Fruit fly (Drosophila melanogaster): Measurements from ENCODE around the gene mbf1.

The mbf1 gene

dm6 chr3L:16556523-16556922 lies 17.7 kb upstream of the mbf1 start, which contains the start of gene CG4229:
TSS of gene CG4229 (plus strand) at chr3L:16556823.
- TF ChIP-seq tgo (GFP tag; IDR thresholded peaks at IDR 0.05) = no peak
- no peak for TF ChIP-seq kah (GFP tag; optimal IDR thresholded peaks at IDR 0.05)
- TF ChIP-seq slp2 (GFP tag; optimal IDR thresholded peaks at IDR 0.05) = no peak
- no peak for TF ChIP-seq CG11398 (GFP tag; optimal IDR thresholded peaks at IDR 0.05)
- TF ChIP-seq pan (optimal IDR thresholded peaks at IDR 0.05) = no peak
- no peak for TF ChIP-seq pan (GFP tag; optimal IDR thresholded peaks at IDR 0.05 in 1 of 2, IDR thresholded peaks at IDR 0.05 in 1 of 2)
- no peak for TF ChIP-seq CG4404 (GFP tag; IDR thresholded peaks at IDR 0.05)
- TF ChIP-seq Dp (GFP tag; optimal IDR thresholded peaks at IDR 0.05) = no peak

dm6 chr3L:16563361-16563760 lies 10.9 kb upstream of the mbf1 start:
- no peak for TF ChIP-seq Rfx (GFP tag; IDR thresholded peaks at IDR 0.05)
- 0 out of 2 replicates have a peak, but pooled peaks have one; percentile 8 for TF ChIP-seq Scr (GFP tag; IDR thresholded peaks at IDR 0.05; ENCODE audit: partially characterized antibody)
- peak; percentile 1 for TF ChIP-seq unpg (GFP tag; optimal IDR thresholded peaks at IDR 0.05)
- no peak for TF ChIP-seq gsb-n (tag; optimal IDR thresholded peaks at IDR 0.05)
- TF ChIP-seq CG14965 (GFP tag; optimal IDR thresholded peaks at IDR 0.05; ENCODE audit: borderline replicate concordance) = no peak
- TF ChIP-seq oc (tag; optimal IDR thresholded peaks at IDR 0.05) = no peak
- no peak for TF ChIP-seq Oli (tag; optimal IDR thresholded peaks at IDR 0.05)
- peak; percentile 49; the same call in 1 of the 2 replicates for TF ChIP-seq CG32532 (GFP tag; IDR thresholded peaks at IDR 0.05)
- 0 out of 3 replicates have a peak, but pooled peaks have one; percentile 51 for TF ChIP-seq zfh1 (GFP tag; IDR thresholded peaks at IDR 0.05)
- TF ChIP-seq ERR (GFP tag; optimal IDR thresholded peaks at IDR 0.05) = no peak
- TF ChIP-seq chn (GFP tag; optimal IDR thresholded peaks at IDR 0.05) = no peak
- TF ChIP-seq CG30403 (GFP tag; optimal IDR thresholded peaks at IDR 0.05) = peak; percentile 23
- TF ChIP-seq HLH54F (GFP tag; optimal IDR thresholded peaks at IDR 0.05) = no peak
- TF ChIP-seq amos (GFP tag; IDR thresholded peaks at IDR 0.05; ENCODE audit: partially characterized antibody) = peak; percentile 54; the same call in 1 of the 2 replicates
- TF ChIP-seq CG17186 (GFP tag; optimal IDR thresholded peaks at IDR 0.05) = no peak
- TF ChIP-seq Dip2 (GFP tag; IDR thresholded peaks at IDR 0.05) = peak; percentile 94
- TF ChIP-seq Ets65A (GFP tag) = peak; percentile 15
- TF ChIP-seq sob (GFP tag; IDR thresholded peaks at IDR 0.05) = 0 out of 2 replicates have a peak, but pooled peaks have one; percentile 15
- TF ChIP-seq CG15073 (GFP tag; optimal IDR thresholded peaks at IDR 0.05) = no peak
- peak; percentile 83 for TF ChIP-seq Dp (GFP tag; optimal IDR thresholded peaks at IDR 0.05)
- peak; percentile 35 for TF ChIP-seq CG1603 (tag; optimal IDR thresholded peaks at IDR 0.05)
- TF ChIP-seq p53 (GFP tag; optimal IDR thresholded peaks at IDR 0.05) = no peak
- 0 out of 2 replicates have a peak, but pooled peaks have one; percentile 6 for TF ChIP-seq vvl (GFP tag; IDR thresholded peaks at IDR 0.05)
- peak; percentile 15 for TF ChIP-seq CG17829 (tag; optimal IDR thresholded peaks at IDR 0.05)
- TF ChIP-seq tin (GFP tag; optimal IDR thresholded peaks at IDR 0.05) = no peak
- peak; percentile 19 for TF ChIP-seq Lhr (GFP tag; optimal IDR thresholded peaks at IDR 0.05)
- no peak for TF ChIP-seq pzg (GFP tag; optimal IDR thresholded peaks at IDR 0.05)
- TF ChIP-seq bbx (GFP tag; IDR thresholded peaks at IDR 0.05; ENCODE audit: partially characterized antibody) = peak; percentile 33; the same call in 1 of the 2 replicates
- peak; percentile 96 for TF ChIP-seq CG4707 (GFP tag; optimal IDR thresholded peaks at IDR 0.05)
- TF ChIP-seq pan (optimal IDR thresholded peaks at IDR 0.05) = no peak
- TF ChIP-seq pan (GFP tag; optimal IDR thresholded peaks at IDR 0.05 in 1 of 2, IDR thresholded peaks at IDR 0.05 in 1 of 2) = peak in 1 of 2 experiments; percentile 28
- no peak for TF ChIP-seq HmgZ (tag; optimal IDR thresholded peaks at IDR 0.05)
- no peak for TF ChIP-seq YL-1 (GFP tag; optimal IDR thresholded peaks at IDR 0.05)
- TF ChIP-seq CG4404 (GFP tag; IDR thresholded peaks at IDR 0.05) = no peak
- peak; percentile 15; the same call in 1 of the 2 replicates for TF ChIP-seq Xrp1 (GFP tag; IDR thresholded peaks at IDR 0.05)
- TF ChIP-seq Blimp-1 (GFP tag; optimal IDR thresholded peaks at IDR 0.05) = no peak
- no peak for TF ChIP-seq CG2712 (tag; optimal IDR thresholded peaks at IDR 0.05)
- TF ChIP-seq ab (GFP tag; optimal IDR thresholded peaks at IDR 0.05) = no peak
- TF ChIP-seq CG9932 (GFP tag; IDR thresholded peaks at IDR 0.05) = peak; percentile 3; the same call in 1 of the 2 replicates
- no peak for TF ChIP-seq mld (GFP tag; IDR thresholded peaks at IDR 0.05; ENCODE audit: partially characterized antibody)
- 0 out of 2 replicates have a peak, but pooled peaks have one; percentile 6 for TF ChIP-seq CG14014 (GFP tag; IDR thresholded peaks at IDR 0.05)
- TF ChIP-seq CG11093 (GFP tag; IDR thresholded peaks at IDR 0.05) = no peak
- peak; percentile 41; the same call in 1 of the 2 replicates for TF ChIP-seq slbo (GFP tag; IDR thresholded peaks at IDR 0.05)
- TF ChIP-seq br (optimal IDR thresholded peaks at IDR 0.05) = no peak
- no peak for TF ChIP-seq ro (GFP tag; IDR thresholded peaks at IDR 0.05)

Measured in whole organism, embryonic.